Fruit fly (Drosophila melanogaster) whole organism, wandering third instar larva: ENCODE results near the gene Brms1.
A peak's percentile ranks its signal among the peaks of the same experiment; 100 is the strongest.

Source experiments
- CG32264 ChIP-seq: fragments of 200-800 bp; sonication (Bioruptor generic); optimal IDR thresholded peaks from 2 replicates; lab custom pipeline; 2016; ENCODE audit warnings: missing biosample characterization, missing genetic modification characterization
- CG9705 ChIP-seq: fragments of 200-800 bp; sonication (Bioruptor generic); optimal IDR thresholded peaks from 2 replicates; lab custom pipeline; 2018; ENCODE audit warnings: missing biosample characterization, mild to moderate bottlenecking, missing genetic modification characterization
- HLH106 ChIP-seq: fragments of 200-800 bp; optimal IDR thresholded peaks from 3 replicates; lab custom pipeline; 2019; ENCODE audit warnings: missing biosample characterization, mild to moderate bottlenecking, missing genetic modification characterization, moderate library complexity
- Mio ChIP-seq: sonication (Bioruptor generic); optimal IDR thresholded peaks from 2 replicates; lab custom pipeline; 2016; ENCODE audit warnings: missing biosample characterization, missing genetic modification characterization
- OdsH ChIP-seq: fragments of 200-800 bp; sonication (Bioruptor generic); optimal IDR thresholded peaks from 2 replicates; lab custom pipeline; 2016; ENCODE audit warnings: missing biosample characterization, mild to moderate bottlenecking, missing genetic modification characterization
- Rel ChIP-seq, 2 experiments: fragments of 200-800 bp; sonication (Bioruptor generic) in 1 of 2; optimal IDR thresholded peaks; 2 replicates in 1 of 2; 3 replicates in 1 of 2; lab custom pipeline; 2016 to 2019; ENCODE audit warnings: mild to moderate bottlenecking in 2 of 2, missing biosample characterization in 2 of 2, missing genetic modification characterization in 2 of 2, moderate library complexity in 1 of 2
- br ChIP-seq: fragments of 200-800 bp; sonication (Bioruptor generic); optimal IDR thresholded peaks from 2 replicates; lab custom pipeline; 2016; ENCODE audit warnings: missing biosample characterization, missing genetic modification characterization
- brk ChIP-seq: fragments of 200-800 bp; sonication (Bioruptor generic); optimal IDR thresholded peaks from 2 replicates; lab custom pipeline; 2016; ENCODE audit warnings: missing biosample characterization, mild to moderate bottlenecking, missing genetic modification characterization
- dl ChIP-seq, 2 experiments: fragments of 175-275, 200-275 bp in 1 of 2; fragments of 200-275 bp in 1 of 2; sonication (Bioruptor generic); optimal IDR thresholded peaks; lab custom pipeline; 2018; ENCODE audit warnings: mild to moderate bottlenecking in 2 of 2, missing biosample characterization in 2 of 2, missing genetic modification characterization in 2 of 2, moderate library complexity in 2 of 2; ENCODE audit not compliant: partially characterized antibody in 2 of 2, insufficient read depth in 1 of 2
- dsf ChIP-seq: sonication (Bioruptor generic); optimal IDR thresholded peaks from 2 replicates; lab custom pipeline; 2016; ENCODE audit warnings: missing biosample characterization, missing genetic modification characterization, borderline replicate concordance
- foxo ChIP-seq, 2 experiments: fragments of 200-800 bp; sonication (Bioruptor generic); optimal IDR thresholded peaks; 2 replicates in 1 of 2; 3 replicates in 1 of 2; lab custom pipeline; 2016 to 2017; ENCODE audit warnings: missing biosample characterization in 2 of 2, missing genetic modification characterization in 2 of 2
- fru ChIP-seq: fragments of 200-800 bp; sonication (Bioruptor generic); optimal IDR thresholded peaks from 3 replicates; lab custom pipeline; 2016; ENCODE audit warnings: missing biosample characterization, mild to moderate bottlenecking, missing genetic modification characterization
- rgr ChIP-seq: fragments of 200-800 bp; sonication (Bioruptor generic); optimal IDR thresholded peaks from 3 replicates; lab custom pipeline; 2016; ENCODE audit warnings: missing biosample characterization, mild to moderate bottlenecking, missing genetic modification characterization
- sage ChIP-seq: fragments of 200-800 bp; sonication (Bioruptor generic); optimal IDR thresholded peaks from 2 replicates; lab custom pipeline; 2016; ENCODE audit warnings: missing biosample characterization, mild to moderate bottlenecking, missing genetic modification characterization
- usp ChIP-seq: fragments of >200 bp; optimal IDR thresholded peaks from 2 replicates; lab custom pipeline; 2017; ENCODE audit warnings: missing biosample characterization, missing genetic modification characterization

Brms1 gene

DNA sequence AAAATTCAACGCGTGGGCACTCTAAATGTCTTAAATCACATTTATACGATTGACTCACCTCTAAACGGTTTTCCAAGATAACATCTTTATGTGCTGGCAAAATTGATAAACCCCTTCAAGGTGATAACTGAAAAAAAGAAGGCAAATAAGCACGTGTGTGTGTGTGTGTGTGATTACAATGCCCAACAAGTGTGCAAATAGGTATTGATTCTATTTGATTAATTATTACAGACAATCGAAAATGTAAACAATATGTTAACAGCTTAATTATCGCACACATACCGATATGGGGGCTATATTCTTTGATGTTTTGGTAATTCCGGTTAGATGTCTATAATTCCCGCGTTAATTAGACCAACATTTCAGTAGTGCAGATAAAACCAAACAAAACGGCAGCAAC is 22.9 kb downstream of the Brms1 start:
- TF ChIP-seq foxo (GFP tag; optimal IDR thresholded peaks at IDR 0.05; lab: Kevin White, UChicago) = no peak
- TF ChIP-seq HLH106 (tag; lab: Kevin White, UChicago) = no peak
- no peak for TF ChIP-seq sage (GFP tag; lab: Kevin White, UChicago)

DNA sequence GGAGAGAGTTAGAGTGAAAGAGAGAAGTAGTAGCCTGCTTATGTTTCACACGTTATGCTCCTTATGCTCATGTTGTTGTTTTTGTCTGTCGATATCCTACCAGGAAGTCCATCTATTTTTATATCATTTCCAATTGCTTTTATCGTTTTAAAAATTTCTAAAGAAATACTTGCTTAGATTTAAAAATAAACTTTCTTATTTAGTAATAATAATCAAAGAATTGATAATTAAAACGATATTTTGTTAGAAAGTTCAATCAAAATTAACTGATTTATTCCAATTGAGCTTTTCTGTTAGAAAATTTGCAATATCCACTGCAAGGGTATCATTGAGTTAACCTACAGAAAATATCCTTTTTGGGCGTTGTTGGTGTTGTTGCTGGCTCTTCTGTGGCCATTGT is 39.6 kb downstream of the Brms1 start:
- peak; percentile 4 for TF ChIP-seq HLH106 (tag; lab: Kevin White, UChicago)
- no peak for TF ChIP-seq Rel (GFP tag; optimal IDR thresholded peaks at IDR 0.05; lab: Kevin White, UChicago)
- TF ChIP-seq Rel (tag; optimal IDR thresholded peaks at IDR 0.05; lab: Kevin White, UChicago) = no peak
- TF ChIP-seq rgr (GFP tag; lab: Kevin White, UChicago) = no peak
- TF ChIP-seq, all 38 proteins: peak for 1

DNA sequence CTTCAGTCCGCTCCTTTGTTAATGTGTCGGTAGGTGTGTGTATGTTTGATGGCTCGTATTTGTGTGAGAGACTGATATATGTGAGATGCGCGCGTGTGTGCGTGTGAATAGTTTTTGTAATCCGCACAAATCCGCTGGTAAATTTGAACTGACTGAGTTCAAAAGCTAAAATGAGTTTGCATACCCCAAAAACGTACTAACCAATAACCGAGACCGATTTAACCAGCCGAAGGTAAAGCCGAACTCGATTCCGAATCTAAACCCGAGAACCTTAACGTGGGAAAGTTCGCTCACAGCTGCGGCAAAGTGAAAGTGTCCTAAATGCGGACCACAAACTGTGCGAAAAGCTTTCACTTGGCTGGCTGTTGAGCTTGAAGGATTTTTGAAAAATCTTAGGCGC is 40.8 kb downstream of the Brms1 start:
- TF ChIP-seq dl (GFP tag; optimal IDR thresholded peaks at IDR 0.05; lab: Kevin White, UChicago; ENCODE audit: insufficient read depth in 1 of 2, partially characterized antibody in 2 of 2) (no peak), CG32264 (GFP tag; lab: Kevin White, UChicago) (no peak), foxo (GFP tag; optimal IDR thresholded peaks at IDR 0.05; lab: Kevin White, UChicago) (no peak), br (GFP tag; lab: Kevin White, UChicago) (no peak), Mio (GFP tag; lab: Kevin White, UChicago) (no peak), OdsH (GFP tag; lab: Kevin White, UChicago) (no peak), HLH106 (tag; lab: Kevin White, UChicago) (no peak), CG9705 (GFP tag; lab: Kevin White, UChicago) (no peak), dsf (GFP tag; lab: Kevin White, UChicago) (no peak), fru (no peak), sage (GFP tag; lab: Kevin White, UChicago) (no peak), usp (GFP tag; lab: Kevin White, UChicago) (no peak), brk (no peak)
